Fruit fly (Drosophila melanogaster) whole organism, adult: ENCODE data around the gene elg1.

Experiments
- CG11617 ChIP-seq: fragments of 200-800 bp; sonication (Bioruptor generic); optimal IDR thresholded peaks from 2 replicates; lab custom pipeline; 2017; ENCODE audit warnings: mild to moderate bottlenecking, missing biosample characterization, missing genetic modification reagents, missing genetic modification characterization
- CG12768 ChIP-seq: fragments of 200-800 bp; sonication (Bioruptor generic); optimal IDR thresholded peaks from 2 replicates; lab custom pipeline; 2017; ENCODE audit warnings: missing biosample characterization, missing genetic modification characterization, mild to moderate bottlenecking, moderate library complexity, missing genetic modification reagents
- CG14711 ChIP-seq: fragments of 200-800 bp; sonication (Bioruptor generic); optimal IDR thresholded peaks from 2 replicates; lab custom pipeline; 2018; ENCODE audit warnings: missing biosample characterization, mild to moderate bottlenecking, missing genetic modification characterization, moderate library complexity
- CG1620 ChIP-seq: fragments of 200-800 bp; sonication (Bioruptor generic); optimal IDR thresholded peaks from 2 replicates; lab custom pipeline; 2016; ENCODE audit warnings: missing biosample characterization, missing genetic modification characterization
- CG33017 ChIP-seq: fragments of 200-800 bp; sonication (Bioruptor generic); optimal IDR thresholded peaks from 2 replicates; lab custom pipeline; 2018; ENCODE audit warnings: missing biosample characterization, mild to moderate bottlenecking, missing genetic modification characterization, moderate library complexity
- CG5204 ChIP-seq: fragments of 200-800 bp; sonication (Bioruptor generic); optimal IDR thresholded peaks from 2 replicates; lab custom pipeline; 2016; ENCODE audit warnings: missing biosample characterization, missing genetic modification characterization
- CG7045 ChIP-seq: fragments of 200-800 bp; sonication (Bioruptor generic); optimal IDR thresholded peaks from 2 replicates; lab custom pipeline; 2017; ENCODE audit warnings: missing biosample characterization, mild to moderate bottlenecking, missing genetic modification characterization
- CG7101 ChIP-seq: fragments of 200-800 bp; sonication (Bioruptor generic); optimal IDR thresholded peaks from 2 replicates; lab custom pipeline; 2018; ENCODE audit warnings: missing biosample characterization, mild to moderate bottlenecking, missing genetic modification characterization, moderate library complexity
- Clk ChIP-seq: fragments of 200-800 bp; sonication (Bioruptor generic); optimal IDR thresholded peaks from 2 replicates; lab custom pipeline; 2017; ENCODE audit warnings: missing biosample characterization, missing genetic modification characterization
- Crg-1 ChIP-seq: fragments of 200-800 bp; sonication (Bioruptor generic); optimal IDR thresholded peaks from 2 replicates; lab custom pipeline; 2016; ENCODE audit warnings: missing biosample characterization, missing genetic modification characterization
- Hr96 ChIP-seq: fragments of 200-800 bp; sonication (Bioruptor generic); optimal IDR thresholded peaks from 2 replicates; lab custom pipeline; 2016; ENCODE audit warnings: missing biosample characterization, missing genetic modification characterization
- Mnt ChIP-seq: fragments of 200-800 bp; sonication (Bioruptor generic); optimal IDR thresholded peaks from 2 replicates; lab custom pipeline; 2016; ENCODE audit warnings: missing biosample characterization, mild to moderate bottlenecking, missing genetic modification characterization
- bab1 ChIP-seq: fragments of 200-800 bp; sonication (Bioruptor generic); optimal IDR thresholded peaks from 3 replicates; lab custom pipeline; 2019; ENCODE audit warnings: missing biosample characterization, mild to moderate bottlenecking, missing genetic modification characterization, moderate library complexity
- cic ChIP-seq: fragments of 200-800 bp; sonication (Bioruptor generic); optimal IDR thresholded peaks from 2 replicates; lab custom pipeline; 2017; ENCODE audit warnings: missing biosample characterization, mild to moderate bottlenecking, missing genetic modification characterization, moderate library complexity
- cnc ChIP-seq, 2 experiments: fragments of >200 bp; optimal IDR thresholded peaks; 2 replicates each; lab custom pipeline; 2017
- kay ChIP-seq: fragments of 200-800 bp; sonication (Bioruptor generic); peaks from one replicate; lab custom pipeline; 2016; ENCODE audit warnings: missing biosample characterization, missing genetic modification characterization, borderline replicate concordance
- ovo ChIP-seq: fragments of 200-800 bp; sonication (Bioruptor generic); optimal IDR thresholded peaks from 2 replicates; lab custom pipeline; 2016; ENCODE audit warnings: missing biosample characterization, missing genetic modification characterization
- pad ChIP-seq: fragments of 200-800 bp; sonication (Bioruptor generic); optimal IDR thresholded peaks from 3 replicates; lab custom pipeline; 2017; ENCODE audit warnings: missing biosample characterization, missing genetic modification characterization, mild to moderate bottlenecking, moderate library complexity, missing genetic modification reagents
- tj ChIP-seq: fragments of 200-800 bp; sonication (Bioruptor generic); optimal IDR thresholded peaks from 3 replicates; lab custom pipeline; 2017; ENCODE audit warnings: missing biosample characterization, mild to moderate bottlenecking, missing genetic modification characterization, moderate library complexity
- toe ChIP-seq: fragments of 200-800 bp; sonication (Bioruptor generic); optimal IDR thresholded peaks from 2 replicates; lab custom pipeline; 2016; ENCODE audit warnings: missing biosample characterization, missing genetic modification characterization

The elg1 gene

dm6 chr3L:16175628-16176263 lies 43.9 kb downstream of the elg1 start:
- TF ChIP-seq CG14711 (tag; lab: Kevin White, UChicago) (no peak), cic (GFP tag; lab: Kevin White, UChicago) (no peak), pad (GFP tag; lab: Kevin White, UChicago) (no peak), CG11617 (GFP tag; lab: Kevin White, UChicago) (no peak), Clk (GFP tag; lab: Kevin White, UChicago) (no peak), toe (GFP tag; lab: Kevin White, UChicago) (no peak), Mnt (GFP tag; lab: Kevin White, UChicago) (no peak)

dm6 chr3L:16176492-16176891 lies 44.7 kb downstream of the elg1 start:
- no peak for TF ChIP-seq CG1620 (GFP tag; lab: Kevin White, UChicago)
- no peak for TF ChIP-seq cnc (optimal IDR thresholded peaks at IDR 0.05; lab: Kevin White, UChicago)
- TF ChIP-seq CG7101 (tag; lab: Kevin White, UChicago): no peak
- no peak for TF ChIP-seq CG12768
- no peak for TF ChIP-seq cic (GFP tag; lab: Kevin White, UChicago)
- TF ChIP-seq CG11617 (GFP tag; lab: Kevin White, UChicago): no peak
- TF ChIP-seq Mnt (GFP tag; lab: Kevin White, UChicago): no peak
- TF ChIP-seq Hr96 (GFP tag; lab: Kevin White, UChicago): no peak
- TF ChIP-seq CG33017 (tag; lab: Kevin White, UChicago): no peak
- no peak for TF ChIP-seq CG14711 (tag; lab: Kevin White, UChicago)
- no peak for TF ChIP-seq CG5204 (GFP tag; lab: Kevin White, UChicago)
- no peak for TF ChIP-seq bab1 (GFP tag; lab: Kevin White, UChicago)
- TF ChIP-seq Clk (GFP tag; lab: Kevin White, UChicago): no peak

- TF ChIP-seq CG33017 (tag; lab: Kevin White, UChicago) (no peak), toe (GFP tag; lab: Kevin White, UChicago) (no peak)
These were observed 45.5 kb downstream of the elg1 start for dm6 chr3L:16177309-16177708.

- TF ChIP-seq CG11617 (GFP tag; lab: Kevin White, UChicago) (no peak), Clk (GFP tag; lab: Kevin White, UChicago) (no peak), CG7045 (GFP tag; lab: Kevin White, UChicago) (no peak), tj (GFP tag; lab: Kevin White, UChicago) (no peak), Hr96 (GFP tag; lab: Kevin White, UChicago) (no peak), CG7101 (tag; lab: Kevin White, UChicago) (no peak), cic (GFP tag; lab: Kevin White, UChicago) (no peak), CG14711 (tag; lab: Kevin White, UChicago) (no peak), kay (GFP tag; lab: Kevin White, UChicago) (no peak), pad (GFP tag; lab: Kevin White, UChicago) (no peak), ovo (GFP tag; lab: Kevin White, UChicago) (no peak), Mnt (GFP tag; lab: Kevin White, UChicago) (no peak), Crg-1 (GFP tag; lab: Kevin White, UChicago) (no peak), cnc (optimal IDR thresholded peaks at IDR 0.05; lab: Kevin White, UChicago) (no peak), bab1 (GFP tag; lab: Kevin White, UChicago) (no peak)
These were observed 45.9 kb downstream of the elg1 start for dm6 chr3L:16177751-16178150.

dm6 chr3L:16178433-16178832 lies 46.6 kb downstream of the elg1 start:
- TF ChIP-seq Mnt (GFP tag; lab: Kevin White, UChicago): no peak
- TF ChIP-seq CG5204 (GFP tag; lab: Kevin White, UChicago): peak; percentile 4
- TF ChIP-seq CG7101 (tag; lab: Kevin White, UChicago): no peak
- no peak for TF ChIP-seq CG33017 (tag; lab: Kevin White, UChicago)

dm6 chr3L:16181330-16181830 lies 49.6 kb downstream of the elg1 start:
- no peak for TF ChIP-seq Mnt (GFP tag; lab: Kevin White, UChicago)
- no peak for TF ChIP-seq cic (GFP tag; lab: Kevin White, UChicago)

- TF ChIP-seq Mnt (GFP tag; lab: Kevin White, UChicago): no peak
- no peak for TF ChIP-seq CG12768
These were observed 51.0 kb downstream of the elg1 start for dm6 chr3L:16182633-16183462.
